Fruit fly (Drosophila melanogaster) whole organism, embryonic: Measurements from ENCODE around the gene scpr-A.

ENCODE experiments used
- Abd-B ChIP-seq: fragments of 200-800 bp; sonication (Bioruptor generic); optimal IDR thresholded peaks from 2 replicates; lab custom pipeline; 2018; ENCODE audit warnings: missing biosample characterization, mild to moderate bottlenecking, missing genetic modification characterization, moderate library complexity
- CG10543 ChIP-seq: fragments of 200-800 bp; sonication (Bioruptor generic); optimal IDR thresholded peaks from 3 replicates; lab custom pipeline; 2017; ENCODE audit warnings: missing biosample characterization, mild to moderate bottlenecking, missing genetic modification characterization, moderate library complexity
- CG11456 ChIP-seq: fragments of 200-800 bp; sonication (Bioruptor generic); IDR thresholded peaks from 3 replicates; pipeline ENCODE4 v1.3.6; 2022; ENCODE audit warnings: missing biosample characterization, missing genetic modification characterization
- CG11695 ChIP-seq: fragments of 200-800 bp; sonication (Bioruptor generic); IDR thresholded peaks from 3 replicates; pipeline ENCODE4 v1.3.6; 2022; ENCODE audit warnings: missing biosample characterization, missing genetic modification characterization
- CG12155 ChIP-seq: fragments of 200-800 bp; sonication (Bioruptor generic); optimal IDR thresholded peaks from 3 replicates; lab custom pipeline; 2016; ENCODE audit warnings: missing biosample characterization, missing genetic modification characterization
- CG12391 ChIP-seq: fragments of 200-800 bp; sonication (Bioruptor generic); optimal IDR thresholded peaks from 3 replicates; lab custom pipeline; 2018; ENCODE audit warnings: missing biosample characterization, mild to moderate bottlenecking, missing genetic modification characterization, moderate library complexity
- CG13123 ChIP-seq: fragments of 200-800 bp; sonication (Bioruptor generic); optimal IDR thresholded peaks from 2 replicates; lab custom pipeline; 2016; ENCODE audit warnings: missing biosample characterization, missing genetic modification characterization
- CG13424 ChIP-seq: fragments of 200-800 bp; sonication (Bioruptor generic); optimal IDR thresholded peaks from 2 replicates; lab custom pipeline; 2019; ENCODE audit warnings: missing biosample characterization, mild to moderate bottlenecking, missing genetic modification characterization, moderate library complexity
- CG1529 ChIP-seq: fragments of 200-800 bp; sonication (Bioruptor generic); optimal IDR thresholded peaks from 3 replicates; lab custom pipeline; 2018; ENCODE audit warnings: missing biosample characterization, missing genetic modification characterization
- CG15696 ChIP-seq: fragments of 200-800 bp; sonication (Bioruptor generic); optimal IDR thresholded peaks from 2 replicates; lab custom pipeline; 2019; ENCODE audit warnings: missing biosample characterization, mild to moderate bottlenecking, missing genetic modification characterization, moderate library complexity
- CG1602 ChIP-seq: fragments of 200-800 bp; sonication (Bioruptor generic); optimal IDR thresholded peaks from 3 replicates; lab custom pipeline; 2016; ENCODE audit warnings: missing biosample characterization, missing genetic modification characterization
- CG1647 ChIP-seq: fragments of 200-800 bp; sonication (Bioruptor generic); optimal IDR thresholded peaks from 3 replicates; lab custom pipeline; 2016; ENCODE audit warnings: missing biosample characterization, missing genetic modification characterization
- CG16813 ChIP-seq: fragments of 200-800 bp; sonication (Bioruptor generic); IDR thresholded peaks from 3 replicates; pipeline ENCODE4 v1.3.6; 2022; ENCODE audit warnings: missing biosample characterization, missing genetic modification characterization; ENCODE audit not compliant: partially characterized antibody
- CG17568 ChIP-seq: fragments of 200-800 bp; sonication (Bioruptor generic); optimal IDR thresholded peaks from 2 replicates; lab custom pipeline; 2018; ENCODE audit warnings: missing biosample characterization, mild to moderate bottlenecking, missing genetic modification characterization, moderate library complexity
- CG2875 ChIP-seq: fragments of 200-800 bp; sonication (Bioruptor generic); optimal IDR thresholded peaks from 2 replicates; lab custom pipeline; 2017; ENCODE audit warnings: missing biosample characterization, mild to moderate bottlenecking, missing genetic modification characterization, missing genetic modification reagents
- CG31224 ChIP-seq: fragments of 200-800 bp; sonication (Bioruptor generic); IDR thresholded peaks from 2 replicates; pipeline ENCODE4 v1.3.6; 2022; ENCODE audit warnings: missing biosample characterization, missing genetic modification characterization
- CG3163 ChIP-seq: fragments of 200-800 bp; sonication (Bioruptor generic); optimal IDR thresholded peaks from 3 replicates; lab custom pipeline; 2016; ENCODE audit warnings: missing biosample characterization, missing genetic modification characterization
- CG32532 ChIP-seq: fragments of 200-800 bp; sonication (Bioruptor generic); IDR thresholded peaks from 2 replicates; pipeline ENCODE4 v1.3.6; 2022; ENCODE audit warnings: missing biosample characterization, missing genetic modification characterization
- CG32772 ChIP-seq: fragments of 200-800 bp; sonication (Bioruptor generic); IDR thresholded peaks from 2 replicates; pipeline ENCODE4 v1.3.6; 2022; ENCODE audit warnings: missing biosample characterization, missing genetic modification characterization
- CG3407 ChIP-seq: fragments of 200-800 bp; sonication (Bioruptor generic); optimal IDR thresholded peaks from 2 replicates; lab custom pipeline; 2018; ENCODE audit warnings: missing biosample characterization, mild to moderate bottlenecking, missing genetic modification characterization
- CG6254 ChIP-seq: fragments of 200-800 bp; sonication (Bioruptor generic); optimal IDR thresholded peaks from 3 replicates; lab custom pipeline; 2017; ENCODE audit warnings: mild to moderate bottlenecking, missing biosample characterization, missing genetic modification reagents, missing genetic modification characterization
- CG7963 ChIP-seq: fragments of 200-800 bp; sonication (Bioruptor generic); IDR thresholded peaks from 3 replicates; pipeline ENCODE4 v1.3.6; 2022; ENCODE audit warnings: missing biosample characterization, missing genetic modification characterization; ENCODE audit not compliant: partially characterized antibody
- CG9932 ChIP-seq: fragments of 200-800 bp; sonication (Bioruptor generic); IDR thresholded peaks from 2 replicates; pipeline ENCODE4 v1.3.6; 2022; ENCODE audit warnings: missing biosample characterization, missing genetic modification characterization
- D ChIP-seq, 2 experiments: fragments of 200-800 bp in 1 of 2; fragments of >200 bp in 1 of 2; sonication (Bioruptor generic) in 1 of 2; optimal IDR thresholded peaks; 2 replicates in 1 of 2; 3 replicates in 1 of 2; lab custom pipeline; 2017; ENCODE audit warnings: mild to moderate bottlenecking in 1 of 2, missing biosample characterization in 1 of 2, missing genetic modification characterization in 1 of 2, missing genetic modification reagents in 1 of 2
- Dll ChIP-seq: fragments of 200-800 bp; sonication (Bioruptor generic); IDR thresholded peaks from 4 replicates; pipeline ENCODE4 v1.3.6; 2022; ENCODE audit warnings: missing biosample characterization, missing genetic modification characterization; ENCODE audit not compliant: partially characterized antibody
- Meics ChIP-seq: fragments of 200-800 bp; sonication (Bioruptor generic); optimal IDR thresholded peaks from 2 replicates; lab custom pipeline; 2017; ENCODE audit warnings: missing biosample characterization, mild to moderate bottlenecking, missing genetic modification characterization
- Opbp ChIP-seq: fragments of 200-800 bp; sonication (Bioruptor generic); IDR thresholded peaks from 3 replicates; pipeline ENCODE4 v1.3.6; 2022; ENCODE audit warnings: missing biosample characterization, missing genetic modification characterization; ENCODE audit not compliant: partially characterized antibody
- Ravus ChIP-seq: fragments of 200-800 bp; sonication (Bioruptor generic); IDR thresholded peaks from 2 replicates; pipeline ENCODE4 v1.3.6; 2022; ENCODE audit warnings: missing biosample characterization, missing genetic modification characterization
- Scr ChIP-seq: fragments of 200-800 bp; sonication (Bioruptor generic); IDR thresholded peaks from 2 replicates; pipeline ENCODE4 v1.3.6; 2022; ENCODE audit warnings: missing biosample characterization, missing genetic modification characterization; ENCODE audit not compliant: partially characterized antibody
- Sry-β ChIP-seq: fragments of 200-800 bp; sonication (Bioruptor generic); optimal IDR thresholded peaks from 2 replicates; lab custom pipeline; 2018; ENCODE audit warnings: missing biosample characterization, mild to moderate bottlenecking, missing genetic modification characterization, moderate library complexity
- Trl ChIP-seq, 3 experiments: fragments of >200 bp in 2 of 3; fragments of 200-800 bp in 1 of 3; sonication (Bioruptor generic) in 1 of 3; optimal IDR thresholded peaks; 2 replicates in 1 of 3; 3 replicates in 2 of 3; lab custom pipeline; 2016 to 2017; ENCODE audit warnings: missing biosample characterization in 1 of 3, missing genetic modification characterization in 1 of 3
- ap ChIP-seq: fragments of 200-800 bp; sonication (Bioruptor generic); IDR thresholded peaks from 2 replicates; pipeline ENCODE4 v1.3.6; 2022; ENCODE audit warnings: missing biosample characterization, missing genetic modification characterization
- caup ChIP-seq: fragments of 200-800 bp; sonication (Bioruptor generic); optimal IDR thresholded peaks from 3 replicates; lab custom pipeline; 2017; ENCODE audit warnings: missing biosample characterization, mild to moderate bottlenecking, missing genetic modification characterization, moderate library complexity; ENCODE audit not compliant: severe bottlenecking
- dmrt99B ChIP-seq: fragments of 200-800 bp; sonication (Bioruptor generic); optimal IDR thresholded peaks from 2 replicates; lab custom pipeline; 2018; ENCODE audit warnings: missing biosample characterization, mild to moderate bottlenecking, missing genetic modification characterization, moderate library complexity
- emc ChIP-seq: fragments of 200-800 bp; sonication (Bioruptor generic); optimal IDR thresholded peaks from 2 replicates; lab custom pipeline; 2016; ENCODE audit warnings: missing biosample characterization, missing genetic modification characterization
- gfzf ChIP-seq: fragments of 200-800 bp; sonication (Bioruptor generic); optimal IDR thresholded peaks from 2 replicates; lab custom pipeline; 2016; ENCODE audit warnings: missing biosample characterization, mild to moderate bottlenecking, missing genetic modification characterization, moderate library complexity
- gt ChIP-seq: fragments of 200-800 bp; sonication (Bioruptor generic); IDR thresholded peaks from 2 replicates; pipeline ENCODE4 v1.3.6; 2022; ENCODE audit warnings: missing biosample characterization, missing genetic modification characterization
- lola ChIP-seq, 3 experiments: fragments of >200 bp in 2 of 3; fragments of 200-800 bp in 1 of 3; sonication (Bioruptor generic) in 1 of 3; optimal IDR thresholded peaks; 2 replicates each; lab custom pipeline; 2017 to 2019; ENCODE audit warnings: missing biosample characterization in 3 of 3, missing genetic modification characterization in 3 of 3, mild to moderate bottlenecking in 1 of 3, moderate library complexity in 1 of 3
- nmo ChIP-seq: fragments of 200-800 bp; sonication (Bioruptor generic); optimal IDR thresholded peaks from 2 replicates; lab custom pipeline; 2018; ENCODE audit warnings: missing biosample characterization, mild to moderate bottlenecking, missing genetic modification characterization, moderate library complexity
- oc ChIP-seq: fragments of 200-800 bp; sonication (Bioruptor generic); optimal IDR thresholded peaks from 2 replicates; lab custom pipeline; 2018; ENCODE audit warnings: missing biosample characterization, mild to moderate bottlenecking, missing genetic modification characterization, moderate library complexity
- row ChIP-seq: fragments of 200-800 bp; sonication (Bioruptor generic); IDR thresholded peaks from 3 replicates; pipeline ENCODE4 v1.3.6; 2022; ENCODE audit warnings: missing biosample characterization, missing genetic modification characterization
- salm ChIP-seq: fragments of 200-800 bp; sonication (Bioruptor generic); optimal IDR thresholded peaks from 2 replicates; lab custom pipeline; 2018; ENCODE audit warnings: missing biosample characterization, mild to moderate bottlenecking, missing genetic modification characterization
- sob ChIP-seq: fragments of 200-800 bp; sonication (Bioruptor generic); IDR thresholded peaks from 2 replicates; pipeline ENCODE4 v1.3.6; 2022; ENCODE audit warnings: missing biosample characterization, missing genetic modification characterization
- sug ChIP-seq: fragments of 200-800 bp; optimal IDR thresholded peaks from 2 replicates; lab custom pipeline; 2019; ENCODE audit warnings: missing biosample characterization, mild to moderate bottlenecking, missing genetic modification characterization, moderate library complexity
- tgo ChIP-seq: fragments of 200-800 bp; sonication (Bioruptor generic); IDR thresholded peaks from 3 replicates; pipeline ENCODE4 v1.3.6; 2022; ENCODE audit warnings: missing biosample characterization, missing genetic modification characterization
- trem ChIP-seq: fragments of 200-800 bp; optimal IDR thresholded peaks from 3 replicates; lab custom pipeline; 2019; ENCODE audit warnings: missing biosample characterization, mild to moderate bottlenecking, missing genetic modification characterization, moderate library complexity
- unc-4 ChIP-seq: fragments of 200-800 bp; sonication (Bioruptor generic); IDR thresholded peaks from 2 replicates; pipeline ENCODE4 v1.3.6; 2022; ENCODE audit warnings: missing biosample characterization, missing genetic modification characterization; ENCODE audit not compliant: partially characterized antibody
- zen2 ChIP-seq: fragments of 200-800 bp; sonication (Bioruptor generic); IDR thresholded peaks from 3 replicates; pipeline ENCODE4 v1.3.6; 2022; ENCODE audit warnings: missing biosample characterization, missing genetic modification characterization; ENCODE audit not compliant: partially characterized antibody

scpr-A gene

dm6 chr3R:11214449-11214950, 26.5 kb upstream of the scpr-A start, which contains the start of gene ZnT86D (continued):
- peak; percentile 80 for TF ChIP-seq sug (tag; lab: Kevin White, UChicago)
- peak; percentile 55 for TF ChIP-seq CG15696
- peak; percentile 59 for TF ChIP-seq emc (GFP tag; lab: Kevin White, UChicago)
- TF ChIP-seq CG9932 (GFP tag; lab: Robert Waterston, UW), result peak; percentile 77
- TF ChIP-seq CG13123, result peak; percentile 17
- peak; percentile 80 for TF ChIP-seq CG1602 (GFP tag; lab: Kevin White, UChicago)
- TF ChIP-seq Sry-β (GFP tag; lab: Kevin White, UChicago), result peak; percentile 71
- TF ChIP-seq lola (GFP tag; optimal IDR thresholded peaks at IDR 0.05; lab: Kevin White, UChicago), result peak in 1 of 3 experiments; percentile 46
- no peak for TF ChIP-seq CG11695 (GFP tag; lab: Robert Waterston, UW)
- peak; percentile 5 for TF ChIP-seq CG6254
- peak; percentile 65 for TF ChIP-seq dmrt99B (tag; lab: Kevin White, UChicago)
- TF ChIP-seq Meics (GFP tag; lab: Kevin White, UChicago), result peak; percentile 75
- peak; percentile 75 for TF ChIP-seq CG12391
- no peak for TF ChIP-seq CG16813 (GFP tag; lab: Robert Waterston, UW)
- peak; percentile 45 for TF ChIP-seq salm (tag; lab: Kevin White, UChicago)
- TF ChIP-seq CG13424 (tag; lab: Kevin White, UChicago), result peak; percentile 79
- peak; percentile 58 for TF ChIP-seq CG17568 (GFP tag; lab: Kevin White, UChicago)
- peak; percentile 60; the same call in 1 of the 2 replicates for TF ChIP-seq sob
- TF ChIP-seq Scr (GFP tag; lab: Robert Waterston, UW), result no peak
- TF ChIP-seq row (GFP tag; lab: Robert Waterston, UW), result peak; percentile 98
- peak; percentile 67 for TF ChIP-seq Abd-B (GFP tag; lab: Kevin White, UChicago)
- TF ChIP-seq gt (GFP tag; lab: Robert Waterston, UW), result no peak
- peak; percentile 22 for TF ChIP-seq CG1647 (GFP tag; lab: Kevin White, UChicago)
- peak; percentile 44 for TF ChIP-seq trem
- no peak for TF ChIP-seq CG2875 (GFP tag; lab: Kevin White, UChicago)
- TF ChIP-seq D (optimal IDR thresholded peaks at IDR 0.05; lab: Kevin White, UChicago), result no peak
- peak; percentile 12 for TF ChIP-seq D (GFP tag; optimal IDR thresholded peaks at IDR 0.05; lab: Kevin White, UChicago)
- peak; percentile 50 for TF ChIP-seq caup (GFP tag; lab: Kevin White, UChicago)
- no peak for TF ChIP-seq CG31224 (GFP tag; lab: Robert Waterston, UW)
- no peak for TF ChIP-seq oc (tag; lab: Kevin White, UChicago)
- peak; percentile 39; the same call in 1 of the 2 replicates for TF ChIP-seq CG32772 (GFP tag; lab: Robert Waterston, UW)
- no peak for TF ChIP-seq CG3407 (GFP tag; lab: Kevin White, UChicago)
- peak; percentile 87 for TF ChIP-seq CG10543
- TF ChIP-seq tgo, result peak; percentile 23; the same call in 1 of the 3 replicates
- TF ChIP-seq CG7963 (GFP tag; lab: Robert Waterston, UW), result no peak
- no peak for TF ChIP-seq CG11456 (GFP tag; lab: Robert Waterston, UW)
- TF ChIP-seq Dll, result no peak
- TF ChIP-seq Ravus (GFP tag; lab: Robert Waterston, UW), result no peak
- no peak for TF ChIP-seq zen2 (GFP tag; lab: Robert Waterston, UW)
- peak; percentile 43; the same call in 1 of the 2 replicates for TF ChIP-seq unc-4 (GFP tag; lab: Robert Waterston, UW)
- peak; percentile 20 for TF ChIP-seq CG1529 (GFP tag; lab: Kevin White, UChicago)
- peak; percentile 67 for TF ChIP-seq nmo
- TF ChIP-seq ap (GFP tag; lab: Robert Waterston, UW), result no peak
- peak; percentile 47 for TF ChIP-seq CG3163 (GFP tag; lab: Kevin White, UChicago)
- TF ChIP-seq gfzf (GFP tag; lab: Kevin White, UChicago), result peak; percentile 13
- no peak for TF ChIP-seq Opbp (GFP tag; lab: Robert Waterston, UW)
- TF ChIP-seq Trl (optimal IDR thresholded peaks at IDR 0.05; lab: Kevin White, UChicago), result no peak
- TF ChIP-seq Trl (GFP tag; optimal IDR thresholded peaks at IDR 0.05; lab: Kevin White, UChicago), result no peak
- TF ChIP-seq CG32532, result peak; percentile 68
- TF ChIP-seq CG12155 (GFP tag; lab: Kevin White, UChicago), result peak; percentile 58
